Fruit fly (Drosophila melanogaster) whole organism, embryonic: Measurements from ENCODE around the gene pot.
A peak's percentile ranks its signal among the peaks of the same experiment; 100 is the strongest.

ENCODE experiments used
- CG11398 ChIP-seq: fragments of 200-800 bp; sonication (Bioruptor generic); optimal IDR thresholded peaks from 2 replicates; lab custom pipeline; 2016; ENCODE audit warnings: missing biosample characterization, missing genetic modification characterization
- CG13624 ChIP-seq: fragments of 200-800 bp; sonication (Bioruptor generic); optimal IDR thresholded peaks from 2 replicates; lab custom pipeline; 2016; ENCODE audit warnings: missing biosample characterization, missing genetic modification characterization
- CG14014 ChIP-seq: fragments of 200-800 bp; sonication (Bioruptor generic); IDR thresholded peaks from 2 replicates; pipeline ENCODE4 v1.3.6; 2022; ENCODE audit warnings: missing biosample characterization, missing genetic modification characterization
- CG14667 ChIP-seq: fragments of 200-800 bp; sonication (Bioruptor generic); IDR thresholded peaks from 2 replicates; pipeline ENCODE4 v1.3.6; 2022; ENCODE audit warnings: missing biosample characterization, missing genetic modification characterization
- CG14860 ChIP-seq: fragments of 200-800 bp; sonication (Bioruptor generic); IDR thresholded peaks from 3 replicates; pipeline ENCODE4 v1.3.6; 2022; ENCODE audit warnings: missing biosample characterization, missing genetic modification characterization; ENCODE audit not compliant: partially characterized antibody
- CG18764 ChIP-seq: fragments of 200-800 bp; sonication (Bioruptor generic); optimal IDR thresholded peaks from 3 replicates; lab custom pipeline; 2016; ENCODE audit warnings: missing biosample characterization, missing genetic modification characterization
- CG34376 ChIP-seq: fragments of 200-800 bp; sonication (Bioruptor generic); optimal IDR thresholded peaks from 2 replicates; lab custom pipeline; 2018; ENCODE audit warnings: missing biosample characterization, mild to moderate bottlenecking, missing genetic modification characterization
- CG4424 ChIP-seq: fragments of 200-800 bp; sonication (Bioruptor generic); optimal IDR thresholded peaks from 3 replicates; lab custom pipeline; 2016; ENCODE audit warnings: missing biosample characterization, missing genetic modification characterization
- CG4617 ChIP-seq: fragments of 200-800 bp; sonication (Bioruptor generic); optimal IDR thresholded peaks from 3 replicates; lab custom pipeline; 2016; ENCODE audit warnings: missing biosample characterization, missing genetic modification characterization, borderline replicate concordance
- CG4854 ChIP-seq: fragments of 200-800 bp; sonication (Bioruptor generic); optimal IDR thresholded peaks from 2 replicates; lab custom pipeline; 2016; ENCODE audit warnings: missing biosample characterization, missing genetic modification characterization, inconsistent platforms
- CG6791 ChIP-seq: fragments of 200-800 bp; sonication (Bioruptor generic); IDR thresholded peaks from 3 replicates; pipeline ENCODE4 v1.3.6; 2022; ENCODE audit warnings: missing biosample characterization, missing genetic modification characterization; ENCODE audit not compliant: partially characterized antibody
- CG7372 ChIP-seq: fragments of 200-800 bp; sonication (Bioruptor generic); IDR thresholded peaks from 2 replicates; pipeline ENCODE4 v1.3.6; 2022; ENCODE audit warnings: missing biosample characterization, missing genetic modification characterization
- CG7839 ChIP-seq: fragments of 200-800 bp; sonication (Bioruptor generic); optimal IDR thresholded peaks from 3 replicates; lab custom pipeline; 2018; ENCODE audit warnings: missing biosample characterization, mild to moderate bottlenecking, missing genetic modification characterization, moderate library complexity
- CG8290 ChIP-seq, 3 experiments: fragments of 200-800 bp; sonication (Bioruptor generic); optimal IDR thresholded peaks; 2 replicates each; lab custom pipeline; 2016 to 2019; ENCODE audit warnings: missing biosample characterization in 3 of 3, missing genetic modification characterization in 3 of 3, mild to moderate bottlenecking in 2 of 3, moderate library complexity in 1 of 3
- CrebB ChIP-seq: fragments of 200-800 bp; sonication (Bioruptor generic); optimal IDR thresholded peaks from 3 replicates; lab custom pipeline; 2018; ENCODE audit warnings: missing biosample characterization, mild to moderate bottlenecking, missing genetic modification characterization
- Dp ChIP-seq: fragments of 200-800 bp; sonication (Bioruptor generic); optimal IDR thresholded peaks from 2 replicates; lab custom pipeline; 2018; ENCODE audit warnings: missing biosample characterization, mild to moderate bottlenecking, missing genetic modification characterization, moderate library complexity
- ERR ChIP-seq: fragments of 200-800 bp; sonication (Bioruptor generic); optimal IDR thresholded peaks from 2 replicates; lab custom pipeline; 2016; ENCODE audit warnings: missing biosample characterization, missing genetic modification characterization
- Fer3 ChIP-seq: fragments of 200-800 bp; sonication (Bioruptor generic); optimal IDR thresholded peaks from 2 replicates; lab custom pipeline; 2018; ENCODE audit warnings: missing biosample characterization, mild to moderate bottlenecking, missing genetic modification characterization, moderate library complexity
- HHEX ChIP-seq: fragments of 200-800 bp; sonication (Bioruptor generic); optimal IDR thresholded peaks from 3 replicates; lab custom pipeline; 2017; ENCODE audit warnings: missing biosample characterization, mild to moderate bottlenecking, missing genetic modification characterization, missing genetic modification reagents
- HmgZ ChIP-seq: fragments of 200-800 bp; sonication (Bioruptor generic); optimal IDR thresholded peaks from 2 replicates; lab custom pipeline; 2018; ENCODE audit warnings: missing biosample characterization, mild to moderate bottlenecking, missing genetic modification characterization
- Kr ChIP-seq: fragments of 200-800 bp; sonication (Bioruptor generic); optimal IDR thresholded peaks from 2 replicates; lab custom pipeline; 2017; ENCODE audit warnings: missing biosample characterization, mild to moderate bottlenecking, missing genetic modification characterization
- MTF-1 ChIP-seq: fragments of 200-800 bp; sonication (Bioruptor generic); optimal IDR thresholded peaks from 2 replicates; lab custom pipeline; 2018; ENCODE audit warnings: missing biosample characterization, mild to moderate bottlenecking, missing genetic modification characterization, borderline replicate concordance
- Opbp ChIP-seq: fragments of 200-800 bp; sonication (Bioruptor generic); IDR thresholded peaks from 3 replicates; pipeline ENCODE4 v1.3.6; 2022; ENCODE audit warnings: missing biosample characterization, missing genetic modification characterization; ENCODE audit not compliant: partially characterized antibody
- Pdp1 ChIP-seq, 2 experiments: fragments of 200-800 bp; sonication (Bioruptor generic); optimal IDR thresholded peaks; 3 replicates each; lab custom pipeline; 2016; ENCODE audit warnings: missing biosample characterization in 2 of 2, missing genetic modification characterization in 2 of 2, mild to moderate bottlenecking in 1 of 2, moderate library complexity in 1 of 2
- Rfx ChIP-seq: fragments of 200-800 bp; sonication (Bioruptor generic); IDR thresholded peaks from 2 replicates; pipeline ENCODE4 v1.3.6; 2022; ENCODE audit warnings: missing biosample characterization, missing genetic modification characterization
- YL-1 ChIP-seq: fragments of 200-800 bp; sonication (Bioruptor generic); optimal IDR thresholded peaks from 3 replicates; lab custom pipeline; 2017; ENCODE audit warnings: missing biosample characterization, mild to moderate bottlenecking, missing genetic modification characterization
- bbx ChIP-seq: fragments of 200-800 bp; sonication (Bioruptor generic); IDR thresholded peaks from 2 replicates; pipeline ENCODE4 v1.3.6; 2022; ENCODE audit warnings: missing biosample characterization, missing genetic modification characterization; ENCODE audit not compliant: partially characterized antibody
- chinmo ChIP-seq: fragments of 200-800 bp; sonication (Bioruptor generic); IDR thresholded peaks from 4 replicates; pipeline ENCODE4 v1.3.6; 2022; ENCODE audit warnings: missing biosample characterization, missing genetic modification characterization; ENCODE audit not compliant: partially characterized antibody
- dmrt11E ChIP-seq: fragments of 200-800 bp; sonication (Bioruptor generic); optimal IDR thresholded peaks from 3 replicates; lab custom pipeline; 2018; ENCODE audit warnings: missing biosample characterization, mild to moderate bottlenecking, missing genetic modification characterization, moderate library complexity
- gfzf ChIP-seq: fragments of 200-800 bp; sonication (Bioruptor generic); optimal IDR thresholded peaks from 2 replicates; lab custom pipeline; 2016; ENCODE audit warnings: missing biosample characterization, mild to moderate bottlenecking, missing genetic modification characterization, moderate library complexity
- gro ChIP-seq: fragments of 200-800 bp; sonication (Bioruptor generic); optimal IDR thresholded peaks from 2 replicates; lab custom pipeline; 2016; ENCODE audit warnings: missing biosample characterization, missing genetic modification characterization
- h ChIP-seq: fragments of >200 bp; optimal IDR thresholded peaks from 2 replicates; lab custom pipeline; 2017
- hb ChIP-seq: fragments of 200-800 bp; sonication (Bioruptor generic); IDR thresholded peaks from 3 replicates; pipeline ENCODE4 v1.3.6; 2022; ENCODE audit warnings: missing biosample characterization, missing genetic modification characterization; ENCODE audit not compliant: partially characterized antibody
- hbn ChIP-seq: fragments of 200-800 bp; sonication (Bioruptor generic); IDR thresholded peaks from 2 replicates; pipeline ENCODE4 v1.3.6; 2022; ENCODE audit warnings: missing biosample characterization, missing genetic modification characterization; ENCODE audit not compliant: partially characterized antibody
- jigr1 ChIP-seq: fragments of 200-800 bp; sonication (Bioruptor generic); IDR thresholded peaks from 3 replicates; pipeline ENCODE4 v1.3.6; 2022; ENCODE audit warnings: missing biosample characterization, missing genetic modification characterization
- ken ChIP-seq: fragments of 200-800 bp; sonication (Bioruptor generic); IDR thresholded peaks from 3 replicates; pipeline ENCODE4 v1.3.6; 2022; ENCODE audit warnings: missing biosample characterization, missing genetic modification characterization
- lbe ChIP-seq: fragments of 200-800 bp; sonication (Bioruptor generic); optimal IDR thresholded peaks from 2 replicates; lab custom pipeline; 2016; ENCODE audit warnings: missing biosample characterization, mild to moderate bottlenecking, missing genetic modification characterization
- mam ChIP-seq: fragments of 200-800 bp; sonication (Bioruptor generic); optimal IDR thresholded peaks from 3 replicates; lab custom pipeline; 2016; ENCODE audit warnings: missing biosample characterization, missing genetic modification characterization
- mld ChIP-seq: fragments of 200-800 bp; sonication (Bioruptor generic); IDR thresholded peaks from 3 replicates; pipeline ENCODE4 v1.3.6; 2022; ENCODE audit warnings: missing biosample characterization, missing genetic modification characterization; ENCODE audit not compliant: partially characterized antibody
- odd ChIP-seq: fragments of 200-800 bp; sonication (Bioruptor generic); optimal IDR thresholded peaks from 2 replicates; lab custom pipeline; 2017; ENCODE audit warnings: missing biosample characterization, mild to moderate bottlenecking, missing genetic modification characterization
- p53 ChIP-seq: fragments of 200-800 bp; sonication (Bioruptor generic); optimal IDR thresholded peaks from 2 replicates; lab custom pipeline; 2016; ENCODE audit warnings: missing biosample characterization, missing genetic modification characterization
- sna ChIP-seq: fragments of 200-800 bp; sonication (Bioruptor generic); IDR thresholded peaks from 2 replicates; pipeline ENCODE4 v1.3.6; 2022; ENCODE audit warnings: missing biosample characterization, missing genetic modification characterization; ENCODE audit not compliant: partially characterized antibody
- sqz ChIP-seq: fragments of 200-800 bp; sonication (Bioruptor generic); optimal IDR thresholded peaks from 3 replicates; lab custom pipeline; 2018; ENCODE audit warnings: missing biosample characterization, mild to moderate bottlenecking, missing genetic modification characterization
- sr ChIP-seq: fragments of 200-800 bp; sonication (Bioruptor generic); IDR thresholded peaks from 3 replicates; pipeline ENCODE4 v1.3.6; 2022; ENCODE audit warnings: missing biosample characterization, missing genetic modification characterization
- sug ChIP-seq: fragments of 200-800 bp; optimal IDR thresholded peaks from 2 replicates; lab custom pipeline; 2019; ENCODE audit warnings: missing biosample characterization, mild to moderate bottlenecking, missing genetic modification characterization, moderate library complexity
- tna ChIP-seq: fragments of 200-800 bp; sonication (Bioruptor generic); IDR thresholded peaks from 2 replicates; pipeline ENCODE4 v1.3.6; 2022; ENCODE audit warnings: missing biosample characterization, missing genetic modification characterization; ENCODE audit not compliant: partially characterized antibody
- tup ChIP-seq: fragments of 200-800 bp; sonication (Bioruptor generic); optimal IDR thresholded peaks from 2 replicates; lab custom pipeline; 2016; ENCODE audit warnings: missing biosample characterization, mild to moderate bottlenecking, missing genetic modification characterization, moderate library complexity
- vnd ChIP-seq: fragments of 200-800 bp; sonication (Bioruptor generic); IDR thresholded peaks from 3 replicates; pipeline ENCODE4 v1.3.6; 2022; ENCODE audit warnings: missing biosample characterization, missing genetic modification characterization; ENCODE audit not compliant: partially characterized antibody

Gene pot

dm6 chrX:11888142-11888541 is 28.9 kb downstream of the pot start, which contains the start of gene CG1840 (continued):
- TF ChIP-seq CG4854 (GFP tag; lab: Kevin White, UChicago), result no peak
- 0 out of 4 replicates have a peak, but pooled peaks have one; percentile 29 for TF ChIP-seq chinmo (GFP tag; lab: Robert Waterston, UW)
- TF ChIP-seq CG7372 (GFP tag; lab: Robert Waterston, UW), result no peak
- TF ChIP-seq dmrt11E (tag; lab: Kevin White, UChicago), result no peak
- no peak for TF ChIP-seq CG13624 (GFP tag; lab: Kevin White, UChicago)
- TF ChIP-seq sr (GFP tag; lab: Robert Waterston, UW), result no peak
- TF ChIP-seq mld (GFP tag; lab: Robert Waterston, UW), result 0 out of 3 replicates have a peak, but pooled peaks have one; percentile 55
- TF ChIP-seq CG6791 (GFP tag; lab: Robert Waterston, UW), result peak; percentile 77
- TF ChIP-seq sqz (GFP tag; lab: Kevin White, UChicago), result peak; percentile 90
- no peak for TF ChIP-seq odd (GFP tag; lab: Kevin White, UChicago)
- TF ChIP-seq hbn, result peak; percentile 77
- peak; percentile 4 for TF ChIP-seq lbe
- peak; percentile 55; the same call in 2 of the 3 replicates for TF ChIP-seq CG14860 (GFP tag; lab: Robert Waterston, UW)
- peak; percentile 8 for TF ChIP-seq sug (tag; lab: Kevin White, UChicago)
- TF ChIP-seq Rfx (GFP tag; lab: Robert Waterston, UW), result peak; percentile 50; the same call in 1 of the 2 replicates
- TF ChIP-seq hb (GFP tag; lab: Robert Waterston, UW), result 0 out of 3 replicates have a peak, but pooled peaks have one; percentile 60
- TF ChIP-seq CG4617, result peak; percentile 31
- TF ChIP-seq Fer3 (tag; lab: Kevin White, UChicago), result peak; percentile 13
- 0 out of 2 replicates have a peak, but pooled peaks have one; percentile 13 for TF ChIP-seq CG14014
- peak; percentile 70 for TF ChIP-seq vnd (GFP tag; lab: Robert Waterston, UW)
- TF ChIP-seq, all 482 proteins: peak for 80

dm6 chrX:11886976-11887375 is 30.1 kb downstream of the pot start, which contains the start of the genes CG10353 and SelG:
CG10353 (minus strand) TSS chrX:11887162.
SelG (plus strand) TSS chrX:11887284.
- TF ChIP-seq CG34376 (GFP tag; lab: Kevin White, UChicago) (peak; percentile 44), CG11398 (peak; percentile 5), gfzf (GFP tag; lab: Kevin White, UChicago) (peak; percentile 37), Opbp (GFP tag; lab: Robert Waterston, UW) (peak; percentile 89), jigr1 (GFP tag; lab: Robert Waterston, UW) (no peak), sna (GFP tag; lab: Robert Waterston, UW) (peak; percentile 76), CG4424 (peak; percentile 27), MTF-1 (GFP tag; lab: Kevin White, UChicago) (peak; percentile 56), CG7839 (tag; lab: Kevin White, UChicago) (peak; percentile 17), Dp (GFP tag; lab: Kevin White, UChicago) (peak; percentile 46), CG14667 (GFP tag; lab: Robert Waterston, UW) (no peak), HmgZ (tag; lab: Kevin White, UChicago) (peak; percentile 69), YL-1 (GFP tag; lab: Kevin White, UChicago) (peak; percentile 69), bbx (GFP tag; lab: Robert Waterston, UW) (peak; percentile 86), mam (peak; percentile 72), h (no peak), p53 (GFP tag; lab: Kevin White, UChicago) (peak; percentile 27), ERR (GFP tag; lab: Kevin White, UChicago) (peak; percentile 72), HHEX (GFP tag; lab: Kevin White, UChicago) (peak; percentile 2), CG18764 (GFP tag; lab: Kevin White, UChicago) (peak; percentile 27), Pdp1 (GFP tag; optimal IDR thresholded peaks at IDR 0.05; lab: Kevin White, UChicago) (peak; percentile 30 to 77), tup (GFP tag; lab: Kevin White, UChicago) (peak; percentile 10), CG8290 (GFP tag; optimal IDR thresholded peaks at IDR 0.05; lab: Kevin White, UChicago) (peak; percentile 48), CG8290 (tag; optimal IDR thresholded peaks at IDR 0.05; lab: Kevin White, UChicago) (peak in 1 of 2 experiments; percentile 85), Kr (GFP tag; lab: Kevin White, UChicago) (no peak), CrebB (tag; lab: Kevin White, UChicago) (peak; percentile 21), tna (GFP tag; lab: Robert Waterston, UW) (peak; percentile 65), ken (no peak), gro (GFP tag; lab: Kevin White, UChicago) (peak; percentile 50)
